Fruit fly (Drosophila melanogaster): ENCODE data around the gene CG16753.

- peak; percentile 40 for TF ChIP-seq Smox (GFP tag; optimal IDR thresholded peaks at IDR 0.05)
- no peak for TF ChIP-seq fd59A (GFP tag; optimal IDR thresholded peaks at IDR 0.05)
- no peak for TF ChIP-seq CG1621 (tag; optimal IDR thresholded peaks at IDR 0.05)
These were observed 17.1 kb downstream of the CG16753 start for dm6 chr3L:3071675-3072583.

Measured in whole organism, prepupa.